Fruit fly (Drosophila melanogaster): ENCODE results near the gene CG10907.

The CG10907 gene

DNA sequence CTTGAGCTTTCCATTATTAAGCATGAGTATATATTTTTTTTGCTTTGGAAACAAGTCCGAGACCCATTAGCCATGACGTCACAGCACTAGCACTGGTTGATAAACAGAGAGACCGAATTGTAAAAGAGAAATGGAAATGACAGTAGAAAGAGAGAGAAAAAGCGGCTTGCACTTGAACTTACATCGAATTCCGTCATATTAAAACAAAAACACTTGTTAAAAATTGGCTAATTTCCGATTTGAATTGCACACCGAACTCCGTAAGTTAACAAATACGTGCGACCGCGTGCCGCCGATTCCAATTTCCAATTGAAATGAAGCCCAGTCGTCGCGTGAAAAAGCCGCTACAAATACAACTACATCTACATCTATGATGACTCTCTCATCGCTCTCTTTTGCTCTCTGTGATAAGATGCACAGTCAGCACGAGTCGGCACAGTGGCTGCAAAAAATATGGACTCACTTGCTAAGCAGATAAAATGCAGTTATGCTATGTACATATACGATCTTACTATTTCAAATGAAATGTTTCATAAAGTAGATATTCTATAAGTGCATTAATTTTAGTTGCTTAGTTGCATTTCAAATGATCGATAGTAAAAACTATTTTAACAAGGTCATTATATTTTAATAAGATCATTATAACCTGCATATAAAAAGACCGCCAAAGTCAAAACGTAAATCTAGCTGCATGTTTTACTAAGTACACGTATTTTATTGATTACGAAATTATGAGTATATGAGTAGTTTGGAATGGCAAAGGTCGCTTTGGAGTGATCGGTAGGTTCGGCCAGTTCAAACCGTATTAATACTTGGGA, 26.5 kb downstream of the CG10907 start (continued):
- TF ChIP-seq CG16779 (tag; optimal IDR thresholded peaks at IDR 0.05): no peak
- no peak for TF ChIP-seq CG4318 (GFP tag; optimal IDR thresholded peaks at IDR 0.05)
- peak; percentile 57 for TF ChIP-seq CG6808 (GFP tag; optimal IDR thresholded peaks at IDR 0.05)
- TF ChIP-seq topi (GFP tag; optimal IDR thresholded peaks at IDR 0.05): peak; percentile 3
- peak; percentile 27; the same call in 2 of the 3 replicates for TF ChIP-seq CG8119 (GFP tag; IDR thresholded peaks at IDR 0.05)
- no peak for TF ChIP-seq fkh (GFP tag; optimal IDR thresholded peaks at IDR 0.05)
- TF ChIP-seq salr (GFP tag; optimal IDR thresholded peaks at IDR 0.05): no peak
- no peak for TF ChIP-seq Blimp-1 (GFP tag; optimal IDR thresholded peaks at IDR 0.05)
- TF ChIP-seq CG1621 (tag; optimal IDR thresholded peaks at IDR 0.05): no peak

DNA sequence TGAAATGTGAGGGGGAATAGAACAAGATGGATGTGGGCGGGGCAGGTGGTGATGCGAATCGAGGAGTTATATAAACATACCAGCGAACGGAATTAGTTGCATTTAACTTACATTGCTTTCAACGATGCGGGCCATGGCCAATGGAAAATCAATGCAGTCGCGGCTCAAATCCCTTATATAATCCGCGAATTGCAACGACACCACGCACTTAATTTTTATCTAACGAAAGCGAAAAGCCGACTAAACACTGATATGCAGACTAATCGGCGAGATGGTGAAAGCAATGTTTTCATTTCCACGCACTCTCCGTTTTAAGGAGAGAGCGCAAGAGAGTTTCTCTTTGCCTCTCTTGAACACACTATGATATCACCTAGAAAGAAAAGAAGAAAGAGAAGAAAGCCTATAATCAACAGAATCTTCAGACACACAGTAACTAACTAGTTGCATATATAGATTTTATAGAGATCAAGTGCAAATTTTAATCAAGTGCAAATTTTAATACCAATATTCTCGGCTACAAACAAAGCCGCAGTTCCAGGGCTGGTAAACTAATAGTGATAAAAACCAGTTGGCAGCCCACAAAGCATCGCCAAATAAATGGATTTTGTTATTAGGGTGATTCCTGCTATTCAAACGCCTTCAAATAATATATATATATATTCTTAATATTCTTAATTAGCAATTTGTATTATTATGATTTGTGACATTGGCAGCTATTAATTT, 28.6 kb downstream of the CG10907 start, which contains the start of the genes CG11597 and CG5946:
Gene CG11597 (minus strand): TSS at position 553 of the 723 bp plus-strand sequence.
Gene CG5946 (minus strand): TSS at position 553 of the 723 bp plus-strand sequence.
- peak; percentile 13 for TF ChIP-seq cyc (GFP tag; optimal IDR thresholded peaks at IDR 0.05)
- TF ChIP-seq Blimp-1 (GFP tag; optimal IDR thresholded peaks at IDR 0.05): peak; percentile 62
- peak; percentile 46 for TF ChIP-seq CG6276 (GFP tag; optimal IDR thresholded peaks at IDR 0.05)
- TF ChIP-seq Eip78C (GFP tag): peak; percentile 45
- peak; percentile 19 for TF ChIP-seq CG31627 (GFP tag; optimal IDR thresholded peaks at IDR 0.05)
- peak; percentile 31 for TF ChIP-seq Sox14 (GFP tag; optimal IDR thresholded peaks at IDR 0.05)
- no peak for TF ChIP-seq svp (GFP tag)
- no peak for TF ChIP-seq Lpt (GFP tag; optimal IDR thresholded peaks at IDR 0.05)

DNA sequence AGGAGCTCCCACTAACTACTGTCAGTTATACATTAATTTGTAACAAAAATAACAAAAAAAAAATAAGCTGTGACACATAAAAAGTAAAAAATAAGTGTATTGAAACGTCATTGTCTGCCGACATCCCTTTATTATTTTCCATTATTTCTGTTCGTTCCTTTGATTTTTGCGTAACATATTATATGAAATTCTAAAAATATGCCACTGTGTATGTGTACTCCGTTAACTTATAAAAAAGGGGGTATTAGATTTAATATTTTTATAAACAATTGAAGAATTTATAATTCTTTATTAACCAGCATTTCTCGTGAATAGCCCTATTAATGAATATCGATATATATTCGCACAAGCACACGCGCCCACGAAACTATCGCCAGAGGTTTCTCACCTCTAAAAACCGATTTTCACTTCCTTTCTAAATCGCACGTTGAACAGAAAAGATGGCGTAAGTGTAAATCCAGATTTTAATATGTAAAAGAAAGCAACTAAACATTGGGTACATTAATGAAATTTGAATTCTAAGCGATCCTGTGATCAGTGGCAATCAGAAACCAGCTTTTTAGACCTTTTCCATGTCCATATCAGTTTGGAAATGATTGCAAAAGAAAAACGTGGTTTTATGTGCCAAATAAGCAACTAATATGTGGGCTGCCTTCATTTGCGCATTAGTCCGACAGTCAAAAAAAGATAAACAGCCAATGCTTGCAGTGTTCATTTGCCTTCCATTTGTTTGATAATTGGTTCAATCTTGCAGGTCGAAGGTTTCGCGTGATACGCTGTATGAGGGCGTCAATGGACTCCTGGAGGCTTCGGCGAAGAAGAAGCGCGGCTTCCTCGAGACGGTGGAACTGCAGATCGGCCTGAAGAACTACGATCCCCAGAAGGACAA, 29.4 kb downstream of the CG10907 start, which contains the start of gene RpL10Ab:
Gene RpL10Ab (plus strand): TSS at position 406 of the 889 bp plus-strand sequence.
- no peak for TF ChIP-seq Ets96B (tag; optimal IDR thresholded peaks at IDR 0.05)
- TF ChIP-seq esn (GFP tag; optimal IDR thresholded peaks at IDR 0.05): peak; percentile 62
- peak; percentile 80 for TF ChIP-seq CG10631 (GFP tag; optimal IDR thresholded peaks at IDR 0.05)
- TF ChIP-seq CG9139 (GFP tag; optimal IDR thresholded peaks at IDR 0.05): peak; percentile 18
- TF ChIP-seq CG3032 (tag; optimal IDR thresholded peaks at IDR 0.05): peak; percentile 35
- peak; percentile 22 for TF ChIP-seq Sox15 (GFP tag; optimal IDR thresholded peaks at IDR 0.05)
- TF ChIP-seq Hr38 (GFP tag; optimal IDR thresholded peaks at IDR 0.05): no peak
- TF ChIP-seq Smox (GFP tag; optimal IDR thresholded peaks at IDR 0.05): peak; percentile 5
- peak; percentile 58 for TF ChIP-seq net (GFP tag; optimal IDR thresholded peaks at IDR 0.05)
- TF ChIP-seq CG4318 (GFP tag; optimal IDR thresholded peaks at IDR 0.05): no peak
- no peak for TF ChIP-seq Ets21C (GFP tag; optimal IDR thresholded peaks at IDR 0.05)
- no peak for TF ChIP-seq fd59A (GFP tag; optimal IDR thresholded peaks at IDR 0.05)
- TF ChIP-seq fkh (GFP tag; optimal IDR thresholded peaks at IDR 0.05): peak; percentile 8
- TF ChIP-seq lz (GFP tag; optimal IDR thresholded peaks at IDR 0.05): peak; percentile 60
- no peak for TF ChIP-seq Hr4 (GFP tag; optimal IDR thresholded peaks at IDR 0.05)
- peak; percentile 22; the same call in 1 of the 2 replicates for TF ChIP-seq CG15336 (GFP tag; IDR thresholded peaks at IDR 0.05)
- no peak for TF ChIP-seq CG16779 (tag; optimal IDR thresholded peaks at IDR 0.05)
- peak; percentile 45 for TF ChIP-seq CG31627 (GFP tag; optimal IDR thresholded peaks at IDR 0.05)
- peak; percentile 25 to 51 for TF ChIP-seq ss (GFP tag; optimal IDR thresholded peaks at IDR 0.05)
- TF ChIP-seq salr (GFP tag; optimal IDR thresholded peaks at IDR 0.05): peak in 1 of 2 experiments; percentile 55
- TF ChIP-seq CG6163 (GFP tag; IDR thresholded peaks at IDR 0.05): peak; percentile 63
- peak; percentile 35 for TF ChIP-seq CG34406 (GFP tag; optimal IDR thresholded peaks at IDR 0.05)
- TF ChIP-seq OdsH (GFP tag; optimal IDR thresholded peaks at IDR 0.05): peak; percentile 40
- TF ChIP-seq Met (GFP tag; optimal IDR thresholded peaks at IDR 0.05): peak; percentile 50
- TF ChIP-seq acj6 (GFP tag; optimal IDR thresholded peaks at IDR 0.05): peak; percentile 29
- peak; percentile 51 for TF ChIP-seq Eip75B (GFP tag; optimal IDR thresholded peaks at IDR 0.05)
- peak; percentile 34 for TF ChIP-seq CG8632 (GFP tag; optimal IDR thresholded peaks at IDR 0.05)
- no peak for TF ChIP-seq fd85E (GFP tag; optimal IDR thresholded peaks at IDR 0.05)
- TF ChIP-seq CG11294 (GFP tag; IDR thresholded peaks at IDR 0.05): peak; percentile 62; the same call in 1 of the 2 replicates
- TF ChIP-seq Gug (GFP tag; IDR thresholded peaks at IDR 0.05): 0 out of 2 replicates have a peak, but pooled peaks have one; percentile 52
- peak; percentile 48; the same call in 1 of the 3 replicates for TF ChIP-seq CG8119 (GFP tag; IDR thresholded peaks at IDR 0.05)
- TF ChIP-seq CG6792 (GFP tag; optimal IDR thresholded peaks at IDR 0.05): peak; percentile 39
- peak; percentile 34 for TF ChIP-seq cyc (GFP tag; optimal IDR thresholded peaks at IDR 0.05)
